Fruit fly (Drosophila melanogaster) whole organism, embryonic: ENCODE measurements around the gene Sbds.

ENCODE experiments used
- Atf6 ChIP-seq: fragments of 200-800 bp; sonication (Bioruptor generic); IDR thresholded peaks from 2 replicates; pipeline ENCODE4 v1.3.6; 2022; ENCODE audit warnings: missing biosample characterization, missing genetic modification characterization
- B-H2 ChIP-seq: fragments of 200-800 bp; sonication (Bioruptor generic); optimal IDR thresholded peaks from 2 replicates; lab custom pipeline; 2018; ENCODE audit warnings: missing biosample characterization, mild to moderate bottlenecking, missing genetic modification characterization
- Bdp1 ChIP-seq: fragments of 200-800 bp; sonication (Bioruptor generic); optimal IDR thresholded peaks from 3 replicates; lab custom pipeline; 2016; ENCODE audit warnings: missing biosample characterization, missing genetic modification characterization
- BtbVII ChIP-seq: fragments of 200-800 bp; sonication (Bioruptor generic); optimal IDR thresholded peaks from 3 replicates; lab custom pipeline; 2017; ENCODE audit warnings: missing biosample characterization, mild to moderate bottlenecking, missing genetic modification characterization
- CG11696 ChIP-seq: fragments of 200-800 bp; sonication (Bioruptor generic); IDR thresholded peaks from 2 replicates; pipeline ENCODE4 v1.3.6; 2022; ENCODE audit warnings: missing biosample characterization, missing genetic modification characterization
- CG12155 ChIP-seq: fragments of 200-800 bp; sonication (Bioruptor generic); optimal IDR thresholded peaks from 3 replicates; lab custom pipeline; 2016; ENCODE audit warnings: missing biosample characterization, missing genetic modification characterization
- CG12769 ChIP-seq: fragments of 200-800 bp; sonication (Bioruptor generic); optimal IDR thresholded peaks from 2 replicates; lab custom pipeline; 2019; ENCODE audit warnings: missing biosample characterization, mild to moderate bottlenecking, missing genetic modification characterization, moderate library complexity
- CG13775 ChIP-seq: fragments of 200-800 bp; sonication (Bioruptor generic); optimal IDR thresholded peaks from 3 replicates; lab custom pipeline; 2017; ENCODE audit warnings: missing biosample characterization, mild to moderate bottlenecking, missing genetic modification characterization
- CG15011 ChIP-seq: fragments of 200-800 bp; sonication (Bioruptor generic); optimal IDR thresholded peaks from 3 replicates; lab custom pipeline; 2018; ENCODE audit warnings: missing biosample characterization, mild to moderate bottlenecking, missing genetic modification characterization
- CG18599 ChIP-seq: fragments of 200-800 bp; sonication (Bioruptor generic); optimal IDR thresholded peaks from 3 replicates; lab custom pipeline; 2017; ENCODE audit warnings: missing biosample characterization, missing genetic modification characterization, mild to moderate bottlenecking, moderate library complexity, missing genetic modification reagents
- CG2116 ChIP-seq: fragments of 200-800 bp; sonication (Bioruptor generic); optimal IDR thresholded peaks from 3 replicates; lab custom pipeline; 2018; ENCODE audit warnings: missing biosample characterization, mild to moderate bottlenecking, missing genetic modification characterization
- CG2120 ChIP-seq: fragments of 200-800 bp; sonication (Bioruptor generic); optimal IDR thresholded peaks from 3 replicates; lab custom pipeline; 2016; ENCODE audit warnings: missing biosample characterization, missing genetic modification characterization
- CG2129 ChIP-seq: fragments of 200-800 bp; sonication (Bioruptor generic); IDR thresholded peaks from 2 replicates; pipeline ENCODE4 v1.3.6; 2022; ENCODE audit warnings: missing biosample characterization, missing genetic modification characterization; ENCODE audit not compliant: partially characterized antibody
- CG2199 ChIP-seq: fragments of 200-800 bp; sonication (Bioruptor generic); IDR thresholded peaks from 3 replicates; pipeline ENCODE4 v1.3.6; 2022; ENCODE audit warnings: missing biosample characterization, missing genetic modification characterization
- CG31388 ChIP-seq: fragments of 200-800 bp; sonication (Bioruptor generic); optimal IDR thresholded peaks from 2 replicates; lab custom pipeline; 2016; ENCODE audit warnings: missing biosample characterization, missing genetic modification characterization
- CG31441 ChIP-seq: fragments of 200-800 bp; sonication (Bioruptor generic); IDR thresholded peaks from 2 replicates; pipeline ENCODE4 v1.3.6; 2022; ENCODE audit warnings: missing biosample characterization, missing genetic modification characterization
- CG33557 ChIP-seq: fragments of 200-800 bp; sonication (Bioruptor generic); optimal IDR thresholded peaks from 2 replicates; lab custom pipeline; 2019; ENCODE audit warnings: missing biosample characterization, mild to moderate bottlenecking, missing genetic modification characterization, moderate library complexity
- CG42726 ChIP-seq: fragments of 200-800 bp; sonication (Bioruptor generic); IDR thresholded peaks from 2 replicates; pipeline ENCODE4 v1.3.6; 2022; ENCODE audit warnings: missing biosample characterization, missing genetic modification characterization; ENCODE audit not compliant: partially characterized antibody
- CG4730 ChIP-seq: fragments of 200-800 bp; sonication (Bioruptor generic); IDR thresholded peaks from 2 replicates; pipeline ENCODE4 v1.3.6; 2022; ENCODE audit warnings: missing biosample characterization, missing genetic modification characterization
- CG6813 ChIP-seq: fragments of 200-800 bp; sonication (Bioruptor generic); optimal IDR thresholded peaks from 2 replicates; lab custom pipeline; 2017; ENCODE audit warnings: missing biosample characterization, missing genetic modification characterization, mild to moderate bottlenecking, moderate library complexity, missing genetic modification reagents
- CG7786 ChIP-seq: fragments of 200-800 bp; sonication (Bioruptor generic); optimal IDR thresholded peaks from 2 replicates; lab custom pipeline; 2016; ENCODE audit warnings: missing biosample characterization, missing genetic modification characterization
- CG7928 ChIP-seq: fragments of 200-800 bp; sonication (Bioruptor generic); optimal IDR thresholded peaks from 2 replicates; lab custom pipeline; 2017; ENCODE audit warnings: missing biosample characterization, mild to moderate bottlenecking, missing genetic modification characterization
- CG7987 ChIP-seq: fragments of 200-800 bp; sonication (Bioruptor generic); optimal IDR thresholded peaks from 2 replicates; lab custom pipeline; 2018; ENCODE audit warnings: missing biosample characterization, mild to moderate bottlenecking, missing genetic modification characterization, moderate library complexity
- CG9727 ChIP-seq: fragments of 200-800 bp; sonication (Bioruptor generic); optimal IDR thresholded peaks from 3 replicates; lab custom pipeline; 2017; ENCODE audit warnings: missing biosample characterization, mild to moderate bottlenecking, missing genetic modification characterization
- CG9876 ChIP-seq: fragments of 200-800 bp; sonication (Bioruptor generic); optimal IDR thresholded peaks from 2 replicates; lab custom pipeline; 2016; ENCODE audit warnings: missing biosample characterization, missing genetic modification characterization
- Dip2 ChIP-seq: fragments of 200-800 bp; sonication (Bioruptor generic); IDR thresholded peaks from 2 replicates; pipeline ENCODE4 v1.3.6; 2022; ENCODE audit warnings: missing biosample characterization, missing genetic modification characterization
- E2f2 ChIP-seq: fragments of 200-800 bp; sonication (Bioruptor generic); IDR thresholded peaks from 2 replicates; pipeline ENCODE4 v1.3.6; 2022; ENCODE audit warnings: missing biosample characterization, missing genetic modification characterization
- Hand ChIP-seq: fragments of 200-800 bp; sonication (Bioruptor generic); optimal IDR thresholded peaks from 2 replicates; lab custom pipeline; 2017; ENCODE audit warnings: mild to moderate bottlenecking, missing biosample characterization, missing genetic modification reagents, missing genetic modification characterization
- Hr51 ChIP-seq, 2 experiments: fragments of 200-800 bp; sonication (Bioruptor generic); optimal IDR thresholded peaks; 2 replicates in 1 of 2; 3 replicates in 1 of 2; lab custom pipeline; 2016 to 2018; ENCODE audit warnings: missing biosample characterization in 2 of 2, missing genetic modification characterization in 2 of 2, mild to moderate bottlenecking in 1 of 2, moderate library complexity in 1 of 2
- Lhr ChIP-seq: fragments of 200-800 bp; sonication (Bioruptor generic); optimal IDR thresholded peaks from 3 replicates; lab custom pipeline; 2017; ENCODE audit warnings: mild to moderate bottlenecking, missing biosample characterization, missing genetic modification reagents, missing genetic modification characterization
- NC2α ChIP-seq: fragments of 200-800 bp; sonication (Bioruptor generic); optimal IDR thresholded peaks from 2 replicates; lab custom pipeline; 2016; ENCODE audit warnings: missing biosample characterization, missing genetic modification characterization
- Spps ChIP-seq: fragments of 200-800 bp; sonication (Bioruptor generic); optimal IDR thresholded peaks from 2 replicates; lab custom pipeline; 2018; ENCODE audit warnings: missing biosample characterization, mild to moderate bottlenecking, missing genetic modification characterization
- Vsx1 ChIP-seq: fragments of 200-800 bp; sonication (Bioruptor generic); optimal IDR thresholded peaks from 2 replicates; lab custom pipeline; 2017; ENCODE audit warnings: missing biosample characterization, mild to moderate bottlenecking, missing genetic modification characterization, missing genetic modification reagents
- btn ChIP-seq: fragments of 200-800 bp; sonication (Bioruptor generic); optimal IDR thresholded peaks from 2 replicates; lab custom pipeline; 2016; ENCODE audit warnings: missing biosample characterization, missing genetic modification characterization
- crc ChIP-seq: fragments of 200-800 bp; sonication (Bioruptor generic); optimal IDR thresholded peaks from 2 replicates; lab custom pipeline; 2016; ENCODE audit warnings: missing biosample characterization, missing genetic modification characterization
- crp ChIP-seq, 2 experiments: fragments of 200-800 bp; sonication (Bioruptor generic); optimal IDR thresholded peaks; 2 replicates in 1 of 2; 3 replicates in 1 of 2; lab custom pipeline; 2017; ENCODE audit warnings: missing biosample characterization in 2 of 2, missing genetic modification characterization in 2 of 2, mild to moderate bottlenecking in 1 of 2, moderate library complexity in 1 of 2
- dati ChIP-seq: fragments of 200-800 bp; sonication (Bioruptor generic); IDR thresholded peaks from 2 replicates; pipeline ENCODE4 v1.3.6; 2022; ENCODE audit warnings: missing biosample characterization, missing genetic modification characterization
- fd102C ChIP-seq: fragments of 200-800 bp; sonication (Bioruptor generic); optimal IDR thresholded peaks from 2 replicates; lab custom pipeline; 2018; ENCODE audit warnings: missing biosample characterization, mild to moderate bottlenecking, missing genetic modification characterization, moderate library complexity
- grn ChIP-seq: fragments of 200-800 bp; sonication (Bioruptor generic); optimal IDR thresholded peaks from 3 replicates; lab custom pipeline; 2017; ENCODE audit warnings: missing biosample characterization, missing genetic modification characterization
- nerfin-2 ChIP-seq: fragments of 200-800 bp; sonication (Bioruptor generic); IDR thresholded peaks from 2 replicates; pipeline ENCODE4 v1.3.6; 2022; ENCODE audit warnings: missing biosample characterization, missing genetic modification characterization; ENCODE audit not compliant: partially characterized antibody
- pzg ChIP-seq: fragments of 200-800 bp; sonication (Bioruptor generic); optimal IDR thresholded peaks from 3 replicates; lab custom pipeline; 2018; ENCODE audit warnings: missing biosample characterization, mild to moderate bottlenecking, missing genetic modification characterization, moderate library complexity
- sens-2 ChIP-seq: fragments of 200-800 bp; sonication (Bioruptor generic); IDR thresholded peaks from 2 replicates; pipeline ENCODE4 v1.3.6; 2022; ENCODE audit warnings: missing biosample characterization, missing genetic modification characterization
- shn ChIP-seq: fragments of 200-800 bp; sonication (Bioruptor generic); optimal IDR thresholded peaks from 3 replicates; lab custom pipeline; 2016; ENCODE audit warnings: missing biosample characterization, missing genetic modification characterization
- slbo ChIP-seq: fragments of 200-800 bp; sonication (Bioruptor generic); IDR thresholded peaks from 2 replicates; pipeline ENCODE4 v1.3.6; 2022; ENCODE audit warnings: missing biosample characterization, missing genetic modification characterization
- sna ChIP-seq: fragments of 200-800 bp; sonication (Bioruptor generic); IDR thresholded peaks from 2 replicates; pipeline ENCODE4 v1.3.6; 2022; ENCODE audit warnings: missing biosample characterization, missing genetic modification characterization; ENCODE audit not compliant: partially characterized antibody
- so ChIP-seq: fragments of 200-800 bp; sonication (Bioruptor generic); IDR thresholded peaks from 3 replicates; pipeline ENCODE4 v1.3.6; 2022; ENCODE audit warnings: missing biosample characterization, missing genetic modification characterization
- sob ChIP-seq: fragments of 200-800 bp; sonication (Bioruptor generic); IDR thresholded peaks from 2 replicates; pipeline ENCODE4 v1.3.6; 2022; ENCODE audit warnings: missing biosample characterization, missing genetic modification characterization
- tna ChIP-seq: fragments of 200-800 bp; sonication (Bioruptor generic); IDR thresholded peaks from 2 replicates; pipeline ENCODE4 v1.3.6; 2022; ENCODE audit warnings: missing biosample characterization, missing genetic modification characterization; ENCODE audit not compliant: partially characterized antibody
- unc-4 ChIP-seq: fragments of 200-800 bp; sonication (Bioruptor generic); IDR thresholded peaks from 2 replicates; pipeline ENCODE4 v1.3.6; 2022; ENCODE audit warnings: missing biosample characterization, missing genetic modification characterization; ENCODE audit not compliant: partially characterized antibody
- wor ChIP-seq: fragments of 200-800 bp; sonication (Bioruptor generic); IDR thresholded peaks from 2 replicates; pipeline ENCODE4 v1.3.6; 2022; ENCODE audit warnings: missing biosample characterization, missing genetic modification characterization

The Sbds gene

DNA sequence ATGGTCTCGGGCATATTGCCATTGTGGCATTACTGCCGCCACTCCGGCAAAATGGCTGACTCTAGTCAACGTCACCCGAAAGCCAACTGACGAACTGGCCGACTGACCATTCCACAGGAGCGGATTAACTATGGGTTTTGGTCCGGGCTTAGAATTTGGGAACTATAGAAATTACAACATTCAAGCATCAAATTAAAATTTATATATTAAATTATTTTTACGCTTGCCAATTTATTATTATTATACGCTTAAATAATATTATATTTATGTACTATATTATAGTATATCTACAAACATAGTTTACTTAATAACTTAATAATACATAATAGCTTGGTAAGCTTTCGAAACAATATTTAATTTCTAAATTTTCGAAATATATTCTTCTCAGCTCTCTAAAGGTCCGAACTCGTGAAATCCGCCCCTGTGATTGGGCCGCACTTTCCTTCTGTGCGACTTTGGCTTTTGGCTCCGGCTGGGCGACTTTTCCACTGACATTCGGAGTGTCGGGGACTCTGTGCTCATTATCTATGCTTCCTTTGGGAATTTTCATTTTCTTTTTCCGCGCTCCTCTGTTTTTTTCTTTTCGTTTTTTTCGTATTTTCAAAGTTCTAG lies 44.8 kb downstream of the Sbds start (continued):
- TF ChIP-seq Atf6 (GFP tag; lab: Robert Waterston, UW), result no peak
- no peak for TF ChIP-seq unc-4 (GFP tag; lab: Robert Waterston, UW)
- TF ChIP-seq CG12769 (tag; lab: Kevin White, UChicago), result no peak
- peak; percentile 0 for TF ChIP-seq CG13775 (GFP tag; lab: Kevin White, UChicago)
- no peak for TF ChIP-seq wor (GFP tag; lab: Robert Waterston, UW)
- TF ChIP-seq CG31388, result no peak
- no peak for TF ChIP-seq grn (GFP tag; lab: Kevin White, UChicago)
- no peak for TF ChIP-seq NC2α (GFP tag; lab: Kevin White, UChicago)
- TF ChIP-seq so (GFP tag; lab: Robert Waterston, UW), result no peak
- no peak for TF ChIP-seq sob (GFP tag; lab: Robert Waterston, UW)
- no peak for TF ChIP-seq nerfin-2 (GFP tag; lab: Robert Waterston, UW)
- no peak for TF ChIP-seq pzg (GFP tag; lab: Kevin White, UChicago)
- 0 out of 2 replicates have a peak, but pooled peaks have one; percentile 6 for TF ChIP-seq sens-2
- TF ChIP-seq CG7786 (GFP tag; lab: Kevin White, UChicago), result no peak
- no peak for TF ChIP-seq CG2120
- TF ChIP-seq shn (GFP tag; lab: Kevin White, UChicago), result no peak
- TF ChIP-seq Hr51 (GFP tag; optimal IDR thresholded peaks at IDR 0.05; lab: Kevin White, UChicago), result peak in 1 of 2 experiments; percentile 38
- TF ChIP-seq BtbVII (GFP tag; lab: Kevin White, UChicago), result no peak
- TF ChIP-seq CG31441 (GFP tag; lab: Robert Waterston, UW), result peak; percentile 43; the same call in 1 of the 2 replicates
- no peak for TF ChIP-seq btn (GFP tag; lab: Kevin White, UChicago)
- TF ChIP-seq Vsx1, result no peak
- no peak for TF ChIP-seq tna
- no peak for TF ChIP-seq CG2116 (GFP tag; lab: Kevin White, UChicago)
- TF ChIP-seq Lhr (GFP tag; lab: Kevin White, UChicago), result no peak
- TF ChIP-seq fd102C (GFP tag; lab: Kevin White, UChicago), result no peak
- TF ChIP-seq Bdp1, result no peak
- TF ChIP-seq CG42726 (GFP tag; lab: Robert Waterston, UW), result no peak
- peak; percentile 40 for TF ChIP-seq CG33557 (GFP tag; lab: Kevin White, UChicago)
- TF ChIP-seq CG4730, result no peak
- no peak for TF ChIP-seq CG11696 (GFP tag; lab: Robert Waterston, UW)
- TF ChIP-seq CG2129, result no peak
- TF ChIP-seq CG7928 (GFP tag; lab: Kevin White, UChicago), result no peak
- no peak for TF ChIP-seq CG7987
- TF ChIP-seq B-H2 (GFP tag; lab: Kevin White, UChicago), result no peak
- no peak for TF ChIP-seq Dip2 (GFP tag; lab: Robert Waterston, UW)
- TF ChIP-seq Hand (GFP tag; lab: Kevin White, UChicago), result no peak
- TF ChIP-seq CG18599 (GFP tag; lab: Kevin White, UChicago), result peak; percentile 5
- TF ChIP-seq sna (GFP tag; lab: Robert Waterston, UW), result no peak
- TF ChIP-seq CG9727 (GFP tag; lab: Kevin White, UChicago), result peak; percentile 56
- TF ChIP-seq CG9876, result no peak
- no peak for TF ChIP-seq dati (GFP tag; lab: Robert Waterston, UW)
- TF ChIP-seq CG2199 (GFP tag; lab: Robert Waterston, UW), result peak; percentile 60; the same call in 1 of the 3 replicates
- TF ChIP-seq slbo (GFP tag; lab: Robert Waterston, UW), result peak; percentile 48
- TF ChIP-seq Spps (tag; lab: Kevin White, UChicago), result no peak
- TF ChIP-seq crp (GFP tag; optimal IDR thresholded peaks at IDR 0.05; lab: Kevin White, UChicago), result no peak
- TF ChIP-seq crc, result no peak
- no peak for TF ChIP-seq CG12155
- no peak for TF ChIP-seq CG6813 (GFP tag; lab: Kevin White, UChicago)
- no peak for TF ChIP-seq CG15011 (GFP tag; lab: Kevin White, UChicago)
- no peak for TF ChIP-seq E2f2 (GFP tag; lab: Robert Waterston, UW)
